Fruit fly (Drosophila melanogaster) Kc167 (cell line): Measurements from ENCODE around the gene Hsp60A.

Experiments
- Sin3A ChIP-seq: fragments of >200 bp; optimal IDR thresholded peaks from 2 replicates; lab custom pipeline; 2018; ENCODE audit warnings: missing external identifiers
- h ChIP-seq: fragments of >200 bp; optimal IDR thresholded peaks from 3 replicates; lab custom pipeline; 2018; ENCODE audit warnings: missing external identifiers
- psq ChIP-seq: fragments of >200 bp; optimal IDR thresholded peaks from 2 replicates; lab custom pipeline; 2017; ENCODE audit warnings: missing external identifiers

DNA sequence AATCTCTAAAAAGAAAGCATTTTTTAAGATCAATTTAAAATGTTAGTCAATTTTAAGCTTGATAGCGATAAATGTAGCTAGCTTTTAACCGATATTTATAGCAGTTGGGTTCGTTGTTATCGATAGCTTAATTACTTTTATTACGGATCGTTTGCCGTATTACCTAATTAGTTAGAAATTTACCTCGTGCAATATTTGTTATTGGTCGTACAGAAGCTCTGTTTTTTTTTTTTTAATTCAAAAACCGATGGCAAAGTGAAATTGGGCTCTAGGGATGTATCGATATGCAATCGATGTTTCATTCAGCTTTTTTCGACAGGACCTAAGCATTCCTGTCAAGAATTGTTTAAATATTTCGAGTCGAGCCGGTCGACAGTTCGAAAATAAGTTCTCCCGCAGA, 16.1 kb upstream of the Hsp60A start, which contains the start of gene CG2061:
- no peak for TF ChIP-seq psq
- no peak for TF ChIP-seq Sin3A (lab: Kevin White, UChicago)
- TF ChIP-seq h (lab: Kevin White, UChicago), result no peak
